Fruit fly (Drosophila melanogaster) whole organism: ENCODE measurements around the gene msl-2.

Source experiments
- CG8478 ChIP-seq: fragments of >200 bp; optimal IDR thresholded peaks from 2 replicates; lab custom pipeline; 2018; ENCODE audit warnings: inconsistent platforms
- psq ChIP-seq: fragments of >200 bp; optimal IDR thresholded peaks from 2 replicates; lab custom pipeline; 2017

dm6 chr2L:3437068-3437467 is 28.8 kb downstream of the msl-2 start:
- TF ChIP-seq CG8478 (lab: Kevin White, UChicago), result no peak
- TF ChIP-seq psq (lab: Kevin White, UChicago), result no peak
